Fruit fly (Drosophila melanogaster) whole organism, prepupa: Measurements from ENCODE around the gene CG9400.

ENCODE experiments used
- Blimp-1 ChIP-seq: fragments of 200-800 bp; sonication (Bioruptor generic); optimal IDR thresholded peaks from 3 replicates; lab custom pipeline; 2017; ENCODE audit warnings: missing biosample characterization, missing genetic modification characterization, mild to moderate bottlenecking, moderate library complexity, missing genetic modification reagents
- CG11902 ChIP-seq: fragments of 200-800 bp; sonication (Bioruptor generic); optimal IDR thresholded peaks from 3 replicates; lab custom pipeline; 2016; ENCODE audit warnings: missing biosample characterization, missing genetic modification characterization
- CG15336 ChIP-seq: fragments of 200-800 bp; sonication (Bioruptor generic); IDR thresholded peaks from 2 replicates; pipeline ENCODE4 v1.3.6; 2022; ENCODE audit warnings: missing biosample characterization, missing genetic modification characterization
- CG16779 ChIP-seq: fragments of 200-800 bp; sonication (Bioruptor generic); optimal IDR thresholded peaks from 3 replicates; lab custom pipeline; 2017; ENCODE audit warnings: missing biosample characterization, mild to moderate bottlenecking, missing genetic modification characterization
- CG34406 ChIP-seq: fragments of 200-800 bp; sonication (Bioruptor generic); optimal IDR thresholded peaks from 3 replicates; lab custom pipeline; 2016; ENCODE audit warnings: missing biosample characterization, missing genetic modification characterization
- CG3919 ChIP-seq: fragments of 200-800 bp; sonication (Bioruptor generic); optimal IDR thresholded peaks from 3 replicates; lab custom pipeline; 2016; ENCODE audit warnings: missing biosample characterization, missing genetic modification characterization
- CG4318 ChIP-seq: fragments of 200-800 bp; sonication (Bioruptor generic); optimal IDR thresholded peaks from 3 replicates; lab custom pipeline; 2017; ENCODE audit warnings: missing biosample characterization, mild to moderate bottlenecking, missing genetic modification characterization
- CG6854 ChIP-seq: fragments of 200-800 bp; sonication (Bioruptor generic); optimal IDR thresholded peaks from 2 replicates; lab custom pipeline; 2017; ENCODE audit warnings: missing biosample characterization, mild to moderate bottlenecking, missing genetic modification characterization
- CG7368 ChIP-seq: fragments of 200-800 bp; sonication (Bioruptor generic); optimal IDR thresholded peaks from 3 replicates; lab custom pipeline; 2016; ENCODE audit warnings: missing biosample characterization, missing genetic modification characterization
- CG8119 ChIP-seq: fragments of 200-800 bp; sonication (Bioruptor generic); IDR thresholded peaks from 3 replicates; pipeline ENCODE4 v1.3.6; 2022; ENCODE audit warnings: missing biosample characterization, missing genetic modification characterization
- Eip78C ChIP-seq: fragments of 200-800 bp; sonication (Bioruptor generic); peaks from one replicate; lab custom pipeline; 2016; ENCODE audit warnings: missing biosample characterization, missing genetic modification characterization
- Eip93F ChIP-seq: fragments of 200-800 bp; sonication (Bioruptor generic); optimal IDR thresholded peaks from 2 replicates; lab custom pipeline; 2016; ENCODE audit warnings: missing biosample characterization, mild to moderate bottlenecking, missing genetic modification characterization
- Hr39 ChIP-seq: fragments of 200-800 bp; sonication (Bioruptor generic); optimal IDR thresholded peaks from 2 replicates; lab custom pipeline; 2016; ENCODE audit warnings: missing biosample characterization, missing genetic modification characterization
- Lpt ChIP-seq: fragments of 200-800 bp; sonication (Bioruptor generic); optimal IDR thresholded peaks from 3 replicates; lab custom pipeline; 2016; ENCODE audit warnings: missing biosample characterization, missing genetic modification characterization
- eg ChIP-seq: fragments of 200-800 bp; sonication (Bioruptor generic); IDR thresholded peaks from 3 replicates; pipeline ENCODE4 v1.3.6; 2022; ENCODE audit warnings: missing biosample characterization, missing genetic modification characterization
- esn ChIP-seq: fragments of 200-800 bp; sonication (Bioruptor generic); optimal IDR thresholded peaks from 2 replicates; lab custom pipeline; 2016; ENCODE audit warnings: missing biosample characterization, mild to moderate bottlenecking, missing genetic modification characterization, moderate library complexity

The CG9400 gene

dm6 chrX:14242941-14243736 lies 46.1 kb downstream of the CG9400 start, which contains the start of gene CG32599 (continued):
- TF ChIP-seq Eip78C (GFP tag; lab: Kevin White, UChicago) (peak; percentile 39), CG3919 (GFP tag; lab: Kevin White, UChicago) (no peak), Lpt (GFP tag; lab: Kevin White, UChicago) (no peak), eg (GFP tag; lab: Robert Waterston, UW) (peak; percentile 62; the same call in 2 of the 3 replicates), CG16779 (tag; lab: Kevin White, UChicago) (no peak), CG6854 (GFP tag; lab: Kevin White, UChicago) (no peak), Hr39 (GFP tag; lab: Kevin White, UChicago) (no peak), CG4318 (no peak), CG11902 (GFP tag; lab: Kevin White, UChicago) (no peak)
- TF ChIP-seq, all 60 proteins: peak for 13

dm6 chrX:14242479-14242878 lies 46.7 kb downstream of the CG9400 start, which contains the start of gene mRNA-cap:
Gene mRNA-cap, minus strand, starts transcription at chrX:14242822.
- TF ChIP-seq CG7368 (GFP tag; lab: Kevin White, UChicago) (no peak), esn (GFP tag; lab: Kevin White, UChicago) (no peak), CG8119 (no peak), CG34406 (GFP tag; lab: Kevin White, UChicago) (no peak), Blimp-1 (GFP tag; lab: Kevin White, UChicago) (no peak), Eip93F (GFP tag; lab: Kevin White, UChicago) (no peak), CG4318 (no peak), CG15336 (no peak)
- TF ChIP-seq, all 60 proteins: peak for 0
